Fruit fly (Drosophila melanogaster): ENCODE results near the gene SdhD.
A peak's percentile ranks its signal among the peaks of the same experiment; 100 is the strongest.

Gene SdhD

dm6 chr3R:23713901-23714300 lies 46.5 kb downstream of the SdhD start (continued):
- peak; percentile 88 for TF ChIP-seq OdsH (GFP tag; optimal IDR thresholded peaks at IDR 0.05)

- TF ChIP-seq jim (GFP tag; optimal IDR thresholded peaks at IDR 0.05): no peak
- TF ChIP-seq Hr78 (GFP tag; optimal IDR thresholded peaks at IDR 0.05): no peak
- no peak for TF ChIP-seq ey (GFP tag; optimal IDR thresholded peaks at IDR 0.05)
- no peak for TF ChIP-seq CG9705 (GFP tag; optimal IDR thresholded peaks at IDR 0.05)
- no peak for TF ChIP-seq Dfd (GFP tag; optimal IDR thresholded peaks at IDR 0.05)
- TF ChIP-seq Myc (optimal IDR thresholded peaks at IDR 0.05): no peak
- TF ChIP-seq tai (GFP tag; optimal IDR thresholded peaks at IDR 0.05): no peak
- no peak for TF ChIP-seq CG32264 (GFP tag; optimal IDR thresholded peaks at IDR 0.05)
- TF ChIP-seq Mio (GFP tag; optimal IDR thresholded peaks at IDR 0.05): no peak
- no peak for TF ChIP-seq foxo (GFP tag; optimal IDR thresholded peaks at IDR 0.05)
- no peak for TF ChIP-seq lola (GFP tag; optimal IDR thresholded peaks at IDR 0.05)
- no peak for TF ChIP-seq Vsx2 (GFP tag; optimal IDR thresholded peaks at IDR 0.05; ENCODE audit: partially characterized antibody)
- TF ChIP-seq sv (GFP tag; optimal IDR thresholded peaks at IDR 0.05): no peak
- no peak for TF ChIP-seq dmrt93B (GFP tag; optimal IDR thresholded peaks at IDR 0.05)
- TF ChIP-seq HLH106 (tag; optimal IDR thresholded peaks at IDR 0.05): no peak
These were observed 49.2 kb downstream of the SdhD start, which contains the start of gene CG10300 for dm6 chr3R:23711195-23711594. Gene CG10300 (plus strand): TSS chr3R:23711527.

dm6 chr3R:23709508-23710208 lies 50.7 kb downstream of the SdhD start, which contains the start of gene CG10301:
Gene CG10301 (plus strand): TSS chr3R:23710158.
- TF ChIP-seq sv (GFP tag; optimal IDR thresholded peaks at IDR 0.05): peak; percentile 35
- no peak for TF ChIP-seq psq (GFP tag; optimal IDR thresholded peaks at IDR 0.05)

All from whole organism, wandering third instar larva.